Worm (Caenorhabditis elegans): ENCODE results near the gene F19B10.3.

F19B10.3 gene

DNA sequence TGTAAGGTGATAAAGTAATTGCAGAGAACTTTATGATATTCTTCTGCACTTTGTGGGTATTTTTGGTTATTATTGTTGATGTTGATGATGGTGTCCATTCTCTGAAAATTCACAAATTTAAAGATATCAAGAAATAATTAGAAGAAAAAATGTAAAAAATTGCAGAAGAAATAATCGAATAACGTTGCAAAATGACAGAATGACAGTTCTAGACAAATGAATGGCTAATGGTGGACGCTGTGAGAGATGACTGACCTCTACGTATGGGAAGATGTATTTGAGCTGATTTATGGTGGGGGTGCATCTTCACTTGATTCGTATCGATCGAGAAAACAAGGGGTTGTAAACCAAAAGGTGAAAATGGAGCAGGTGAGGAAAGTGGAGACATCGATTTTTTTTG, 8.9 kb downstream of the F19B10.3 start, which contains the start of gene sea-1:
sea-1 (minus strand) TSS at position 101 of the 400 bp plus-strand sequence.
- TF ChIP-seq bed-3 (GFP tag; optimal IDR thresholded peaks at IDR 0.05) = no peak
- TF ChIP-seq nhr-12 (tag; optimal IDR thresholded peaks at IDR 0.05) = no peak
- no peak for TF ChIP-seq mab-5 (tag; optimal IDR thresholded peaks at IDR 0.05)
- TF ChIP-seq mls-2 (tag; optimal IDR thresholded peaks at IDR 0.05) = no peak
- TF ChIP-seq ham-2 (GFP tag; optimal IDR thresholded peaks at IDR 0.05) = no peak
- no peak for TF ChIP-seq lsy-2 (tag; optimal IDR thresholded peaks at IDR 0.05)
- no peak for TF ChIP-seq unc-39 (tag; optimal IDR thresholded peaks at IDR 0.05)
- no peak for TF ChIP-seq unc-62 (GFP tag; optimal IDR thresholded peaks at IDR 0.05)
- TF ChIP-seq elt-3 (tag; optimal IDR thresholded peaks at IDR 0.05) = no peak
- TF ChIP-seq lin-32 (GFP tag; optimal IDR thresholded peaks at IDR 0.05) = no peak
- TF ChIP-seq sem-2 (GFP tag; optimal IDR thresholded peaks at IDR 0.05) = no peak
- no peak for TF ChIP-seq ceh-39 (tag; optimal IDR thresholded peaks at IDR 0.05)
- no peak for TF ChIP-seq nhr-237 (tag; optimal IDR thresholded peaks at IDR 0.05)
- no peak for TF ChIP-seq lin-13 (tag; optimal IDR thresholded peaks at IDR 0.05)
- TF ChIP-seq nhr-28 (tag; optimal IDR thresholded peaks at IDR 0.05) = no peak
- no peak for TF ChIP-seq cnd-1 (tag; optimal IDR thresholded peaks at IDR 0.05)
- no peak for TF ChIP-seq nhr-2 (tag; optimal IDR thresholded peaks at IDR 0.05)
- no peak for TF ChIP-seq snpc-4 (tag; optimal IDR thresholded peaks at IDR 0.05)
- TF ChIP-seq sptf-1 (tag; optimal IDR thresholded peaks at IDR 0.05) = no peak
- TF ChIP-seq flh-1 (GFP tag; optimal IDR thresholded peaks at IDR 0.05) = no peak

DNA sequence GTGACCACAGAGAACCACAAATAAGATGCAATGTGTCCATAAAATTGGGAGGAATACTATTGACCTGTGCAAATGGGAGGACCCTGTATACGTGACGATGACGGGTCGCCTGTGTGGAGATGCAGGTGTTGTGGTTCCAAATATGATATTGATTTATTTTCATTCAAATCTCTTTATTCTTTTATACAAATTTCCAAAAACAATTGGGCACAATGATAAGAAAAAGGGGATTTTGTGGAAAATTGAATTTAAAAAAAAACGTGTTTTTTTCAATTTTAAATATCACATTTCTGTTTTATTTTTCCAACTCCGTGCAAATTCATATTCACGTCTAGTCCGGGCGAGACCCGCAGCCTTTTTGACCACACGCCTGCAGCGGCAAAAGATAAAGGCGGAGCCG, 10.6 kb downstream of the F19B10.3 start, which contains the start of gene F19B10.2:
F19B10.2 (plus strand) TSS at position 301 of the 400 bp plus-strand sequence.
- no peak for TF ChIP-seq zip-8 (tag; optimal IDR thresholded peaks at IDR 0.05)
- no peak for TF ChIP-seq ztf-11 (tag; optimal IDR thresholded peaks at IDR 0.05)
- no peak for TF ChIP-seq nhr-76 (tag; optimal IDR thresholded peaks at IDR 0.05)
- TF ChIP-seq nhr-12 (tag; optimal IDR thresholded peaks at IDR 0.05) = no peak
- TF ChIP-seq pha-4 (tag; optimal IDR thresholded peaks at IDR 0.05) = no peak
- TF ChIP-seq sem-2 (GFP tag; optimal IDR thresholded peaks at IDR 0.05) = no peak
- TF ChIP-seq blmp-1 (tag; optimal IDR thresholded peaks at IDR 0.05) = no peak
- no peak for TF ChIP-seq lin-13 (tag; optimal IDR thresholded peaks at IDR 0.05)
- TF ChIP-seq ceh-39 (tag; optimal IDR thresholded peaks at IDR 0.05) = no peak
- TF ChIP-seq elt-3 (tag; optimal IDR thresholded peaks at IDR 0.05) = no peak
- TF ChIP-seq nhr-28 (tag; optimal IDR thresholded peaks at IDR 0.05) = no peak

ce11 chrII:3678978-3679377, 14.4 kb downstream of the F19B10.3 start:
- TF ChIP-seq ham-2 (GFP tag; optimal IDR thresholded peaks at IDR 0.05) (no peak), nhr-76 (tag; optimal IDR thresholded peaks at IDR 0.05) (no peak), flh-1 (GFP tag; optimal IDR thresholded peaks at IDR 0.05) (no peak), ceh-83 (GFP tag; optimal IDR thresholded peaks at IDR 0.05) (no peak), M03D4.4 (tag; optimal IDR thresholded peaks at IDR 0.05) (no peak), snpc-4 (tag; optimal IDR thresholded peaks at IDR 0.05) (no peak), bed-3 (GFP tag; optimal IDR thresholded peaks at IDR 0.05) (no peak), unc-120 (tag; optimal IDR thresholded peaks at IDR 0.05; ENCODE audit: poor library complexity, severe bottlenecking) (no peak), lin-13 (tag; optimal IDR thresholded peaks at IDR 0.05) (no peak), ceh-43 (GFP tag; optimal IDR thresholded peaks at IDR 0.05) (no peak), tbx-8 (GFP tag; optimal IDR thresholded peaks at IDR 0.05) (no peak)

ce11 chrII:3680366-3680765, 15.8 kb downstream of the F19B10.3 start:
- TF ChIP-seq bed-3 (GFP tag; optimal IDR thresholded peaks at IDR 0.05) (no peak), nhr-76 (tag; optimal IDR thresholded peaks at IDR 0.05) (no peak), ceh-39 (tag; optimal IDR thresholded peaks at IDR 0.05) (no peak), unc-62 (GFP tag; optimal IDR thresholded peaks at IDR 0.05) (no peak), drap-1 (GFP tag; optimal IDR thresholded peaks at IDR 0.05) (no peak), lin-32 (GFP tag; optimal IDR thresholded peaks at IDR 0.05) (no peak), ham-2 (GFP tag; optimal IDR thresholded peaks at IDR 0.05) (no peak), elt-3 (tag; optimal IDR thresholded peaks at IDR 0.05) (no peak), nhr-237 (tag; optimal IDR thresholded peaks at IDR 0.05) (no peak), ces-1 (GFP tag; optimal IDR thresholded peaks at IDR 0.05) (no peak), snpc-4 (tag; optimal IDR thresholded peaks at IDR 0.05) (no peak), ceh-43 (GFP tag; optimal IDR thresholded peaks at IDR 0.05) (no peak), sem-2 (GFP tag; optimal IDR thresholded peaks at IDR 0.05) (no peak)
